Worm (Caenorhabditis elegans): ENCODE measurements around the gene F58F9.1.

DNA sequence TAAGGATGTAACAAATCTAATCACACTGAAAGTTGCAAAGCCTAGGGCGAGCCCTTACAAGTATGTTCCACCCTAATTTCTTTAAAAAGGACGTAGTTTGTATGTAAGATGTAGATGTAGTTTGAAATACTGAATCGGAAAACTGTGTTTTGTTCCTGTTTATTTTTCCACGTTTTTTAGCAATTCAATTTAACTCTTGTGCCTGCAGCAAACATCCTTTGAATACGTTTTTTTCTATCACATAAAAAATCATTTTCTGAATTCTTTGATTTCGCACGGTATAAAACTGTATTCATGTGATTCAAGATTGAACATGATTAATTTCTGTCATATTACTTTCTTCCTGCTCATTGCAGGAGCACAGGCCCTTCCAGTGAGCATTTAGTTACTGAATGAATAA lies 9.6 kb upstream of the F58F9.1 start, which contains the start of gene F58F9.9:
- TF ChIP-seq lin-39 (tag; optimal IDR thresholded peaks at IDR 0.05) (no peak), pha-4 (GFP tag; IDR thresholded peaks at IDR 0.05) (no peak), pha-4 (tag; optimal IDR thresholded peaks at IDR 0.05) (no peak), mdt-29 (GFP tag; IDR thresholded peaks at IDR 0.05) (no peak)
